Worm (Caenorhabditis elegans) whole organism, L4/young adult: ENCODE data around the gene rab-18.

Experiments
- dao-5 ChIP-seq: sonication (generic microtip); optimal IDR thresholded peaks from 2 replicates; lab custom pipeline; 2016; ENCODE audit warnings: missing genotype, missing genetic modification characterization, moderate library complexity, missing compliant biosample characterization
- him-1 ChIP-seq: sonication (generic microtip); optimal IDR thresholded peaks from 2 replicates; lab custom pipeline; 2016; ENCODE audit warnings: missing genotype, missing genetic modification reagents, missing genetic modification characterization, missing compliant biosample characterization

DNA sequence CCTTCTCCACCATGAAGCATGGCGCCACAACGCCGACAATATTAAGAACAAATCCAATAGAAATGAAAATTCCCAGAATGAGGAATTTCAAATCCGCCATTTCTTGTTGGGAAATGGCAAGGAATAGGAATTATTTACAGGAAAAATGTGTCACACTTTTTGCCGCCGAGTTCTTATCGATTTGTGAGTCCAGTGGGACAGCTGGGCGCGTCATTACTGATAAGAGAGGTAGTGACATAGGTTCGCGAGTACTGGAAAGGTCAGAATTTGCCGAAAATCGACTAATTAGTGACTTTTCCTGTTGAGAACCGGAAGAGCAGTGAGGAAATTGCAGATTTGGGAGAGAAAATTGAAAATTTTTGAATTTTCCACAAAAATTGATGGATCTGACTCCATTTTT lies 52.3 kb downstream of the rab-18 start:
- no peak for TF ChIP-seq dao-5 (tag; lab: Kevin White, UChicago)
- no peak for TF ChIP-seq him-1 (tag; lab: Kevin White, UChicago)
